Worm (Caenorhabditis elegans): ENCODE results near the gene gcy-20.

DNA sequence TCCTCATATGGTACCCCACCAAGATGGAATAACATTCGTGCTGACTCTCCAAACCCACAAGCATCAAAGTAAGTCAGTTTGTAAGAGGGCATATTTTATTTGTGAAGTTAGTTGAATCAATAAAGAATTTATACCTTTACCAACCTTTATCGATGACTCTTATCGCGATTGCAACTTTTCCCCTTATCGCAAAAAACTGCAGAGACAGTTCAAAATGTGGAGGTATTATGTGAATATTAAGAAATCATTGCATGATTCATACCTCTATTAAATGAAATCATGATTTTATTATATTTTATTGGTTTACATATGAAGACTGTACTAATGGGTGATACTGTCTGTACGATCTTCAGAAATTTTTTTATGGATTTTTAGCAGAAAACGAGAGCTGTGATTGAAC lies 21.4 kb downstream of the gcy-20 start, which contains the start of gene gst-22:
- TF ChIP-seq ztf-4 (tag; optimal IDR thresholded peaks at IDR 0.05) = no peak
- TF ChIP-seq aly-2 (tag; optimal IDR thresholded peaks at IDR 0.05) = no peak
- TF ChIP-seq C16A3.4 (tag; optimal IDR thresholded peaks at IDR 0.05) = no peak
- no peak for TF ChIP-seq blmp-1 (tag; optimal IDR thresholded peaks at IDR 0.05)
- no peak for TF ChIP-seq sptf-1 (tag; optimal IDR thresholded peaks at IDR 0.05)
- no peak for TF ChIP-seq nhr-47 (tag; optimal IDR thresholded peaks at IDR 0.05)
- TF ChIP-seq swsn-7 (tag; optimal IDR thresholded peaks at IDR 0.05) = no peak
- no peak for TF ChIP-seq mep-1 (tag; optimal IDR thresholded peaks at IDR 0.05)
- peak; percentile 89 for TF ChIP-seq elt-2 (tag; optimal IDR thresholded peaks at IDR 0.05)
- no peak for TF ChIP-seq nhr-84 (tag; optimal IDR thresholded peaks at IDR 0.05)
